Worm (Caenorhabditis elegans) whole organism, L3 larva: ENCODE measurements around the gene W03A5.6.

Experiments
- R02D3.7 ChIP-seq: fragments of 150-350 bp; optimal IDR thresholded peaks from 2 replicates; lab custom pipeline; 2014; ENCODE audit warnings: missing biosample characterization, missing genetic modification characterization
- ZK546.5 ChIP-seq: sonication (generic microtip); optimal IDR thresholded peaks from 2 replicates; lab custom pipeline; 2017; ENCODE audit warnings: missing biosample characterization, missing genetic modification characterization
- aly-2 ChIP-seq: fragments of 150-350 bp; optimal IDR thresholded peaks from 2 replicates; lab custom pipeline; 2014; ENCODE audit warnings: missing biosample characterization, missing genetic modification characterization
- ama-1 ChIP-seq: fragments of 150-350 bp; optimal IDR thresholded peaks from 2 replicates; lab custom pipeline; 2018
- ceh-16 ChIP-seq: sonication (generic microtip); optimal IDR thresholded peaks from 2 replicates; lab custom pipeline; 2017; ENCODE audit warnings: missing biosample characterization, missing genetic modification characterization
- ceh-28 ChIP-seq: fragments of 150-350 bp; optimal IDR thresholded peaks from 2 replicates; lab custom pipeline; 2014; ENCODE audit warnings: missing biosample characterization, missing genetic modification reagents, missing genetic modification characterization
- ceh-82 ChIP-seq: fragments of 150-350 bp; optimal IDR thresholded peaks from 2 replicates; lab custom pipeline; 2014; ENCODE audit warnings: missing biosample characterization, missing genetic modification characterization
- ceh-9 ChIP-seq: sonication (generic microtip); optimal IDR thresholded peaks from 2 replicates; lab custom pipeline; 2018; ENCODE audit warnings: missing biosample characterization, missing genetic modification characterization
- elt-2 ChIP-seq: sonication (generic microtip); optimal IDR thresholded peaks from 2 replicates; lab custom pipeline; 2016; ENCODE audit warnings: missing genetic modification reagents, mild to moderate bottlenecking, missing genetic modification characterization, missing compliant biosample characterization
- fkh-10 ChIP-seq: sonication (generic microtip); optimal IDR thresholded peaks from 2 replicates; lab custom pipeline; 2017; ENCODE audit warnings: missing biosample characterization, missing genetic modification reagents, missing genetic modification characterization
- fkh-2 ChIP-seq: fragments of 150-350 bp; optimal IDR thresholded peaks from 2 replicates; lab custom pipeline; 2014; ENCODE audit warnings: missing biosample characterization, missing genetic modification reagents, missing genetic modification characterization
- fos-1 ChIP-seq: fragments of 150-350 bp; optimal IDR thresholded peaks from 2 replicates; lab custom pipeline; 2014; ENCODE audit warnings: missing biosample characterization, missing genetic modification characterization
- hmg-11 ChIP-seq: sonication (generic microtip); optimal IDR thresholded peaks from 2 replicates; lab custom pipeline; 2016; ENCODE audit warnings: missing genetic modification characterization, missing compliant biosample characterization
- jun-1 ChIP-seq: fragments of 150-350 bp; optimal IDR thresholded peaks from 2 replicates; lab custom pipeline; 2014; ENCODE audit warnings: missing biosample characterization, missing genetic modification reagents, missing genetic modification characterization
- lin-39 ChIP-seq: fragments of 150-350 bp; optimal IDR thresholded peaks from 2 replicates; lab custom pipeline; 2018; ENCODE audit warnings: missing biosample characterization, missing genetic modification reagents, missing genetic modification characterization
- lsy-12 ChIP-seq: sonication (generic microtip); optimal IDR thresholded peaks from 2 replicates; lab custom pipeline; 2016; ENCODE audit warnings: mild to moderate bottlenecking, missing genetic modification characterization, missing compliant biosample characterization
- mdl-1 ChIP-seq: fragments of 150-350 bp; optimal IDR thresholded peaks from 2 replicates; lab custom pipeline; 2014; ENCODE audit warnings: missing biosample characterization, missing genetic modification characterization
- mml-1 ChIP-seq: fragments of 150-350 bp; sonication (generic microtip); optimal IDR thresholded peaks from 3 replicates; lab custom pipeline; 2014; ENCODE audit warnings: missing biosample characterization, missing genetic modification characterization
- nfya-1 ChIP-seq: sonication (generic microtip); optimal IDR thresholded peaks from 2 replicates; lab custom pipeline; 2017; ENCODE audit warnings: missing genetic modification characterization, mild to moderate bottlenecking, missing compliant biosample characterization, antibody characterized with exemption, moderate library complexity; ENCODE audit not compliant: insufficient read depth
- nhr-12 ChIP-seq: fragments of 150-350 bp; optimal IDR thresholded peaks from 2 replicates; lab custom pipeline; 2014; ENCODE audit warnings: missing biosample characterization, missing genetic modification characterization
- nhr-23 ChIP-seq: fragments of 150-350 bp; optimal IDR thresholded peaks from 2 replicates; lab custom pipeline; 2014; ENCODE audit warnings: missing biosample characterization, missing genetic modification reagents, missing genetic modification characterization
- nhr-237 ChIP-seq: fragments of 150-350 bp; optimal IDR thresholded peaks from 2 replicates; lab custom pipeline; 2014; ENCODE audit warnings: missing biosample characterization, missing genetic modification characterization
- nhr-25 ChIP-seq: sonication (generic microtip); optimal IDR thresholded peaks from 2 replicates; lab custom pipeline; 2017; ENCODE audit warnings: missing biosample characterization, missing genetic modification characterization
- nhr-43 ChIP-seq: sonication (generic microtip); optimal IDR thresholded peaks from 2 replicates; lab custom pipeline; 2016; ENCODE audit warnings: mild to moderate bottlenecking, missing genetic modification characterization, missing compliant biosample characterization; ENCODE audit not compliant: poor library complexity, severe bottlenecking
- nhr-67 ChIP-seq: fragments of 150-350 bp; optimal IDR thresholded peaks from 2 replicates; lab custom pipeline; 2014; ENCODE audit warnings: missing biosample characterization, missing genetic modification characterization
- nhr-76 ChIP-seq: fragments of 150-350 bp; sonication (generic microtip); optimal IDR thresholded peaks from 5 replicates; lab custom pipeline; 2014; ENCODE audit warnings: missing biosample characterization, missing genetic modification characterization
- nhr-77 ChIP-seq: fragments of 150-350 bp; optimal IDR thresholded peaks from 2 replicates; lab custom pipeline; 2014; ENCODE audit warnings: missing biosample characterization, missing genetic modification characterization
- pha-4 ChIP-seq: fragments of 150-350 bp; optimal IDR thresholded peaks from 2 replicates; lab custom pipeline; 2014; ENCODE audit warnings: missing biosample characterization, missing genetic modification reagents, missing genetic modification characterization
- pqm-1 ChIP-seq: fragments of 150-350 bp; optimal IDR thresholded peaks from 2 replicates; lab custom pipeline; 2017; ENCODE audit warnings: missing biosample characterization, missing genetic modification characterization, inconsistent platforms
- sea-2 ChIP-seq: fragments of 150-350 bp; sonication (generic microtip); optimal IDR thresholded peaks from 4 replicates; lab custom pipeline; 2014; ENCODE audit warnings: missing biosample characterization, missing genetic modification reagents, missing genetic modification characterization
- snpc-4 ChIP-seq: fragments of 150-350 bp; optimal IDR thresholded peaks from 2 replicates; lab custom pipeline; 2014; ENCODE audit warnings: missing biosample characterization, missing genetic modification characterization
- tbx-2 ChIP-seq: sonication (generic microtip); optimal IDR thresholded peaks from 2 replicates; lab custom pipeline; 2016; ENCODE audit warnings: mild to moderate bottlenecking, missing genetic modification characterization, missing compliant biosample characterization
- unc-39 ChIP-seq: sonication (generic microtip); optimal IDR thresholded peaks from 4 replicates; lab custom pipeline; 2017; ENCODE audit warnings: missing biosample characterization, missing genetic modification characterization
- zag-1 ChIP-seq: fragments of 150-350 bp; optimal IDR thresholded peaks from 2 replicates; lab custom pipeline; 2014; ENCODE audit warnings: missing biosample characterization, missing genetic modification characterization
- ztf-11 ChIP-seq: fragments of 150-350 bp; optimal IDR thresholded peaks from 2 replicates; lab custom pipeline; 2014; ENCODE audit warnings: missing biosample characterization, missing genetic modification characterization
- ztf-4 ChIP-seq: fragments of 150-350 bp; optimal IDR thresholded peaks from 2 replicates; lab custom pipeline; 2014; ENCODE audit warnings: missing biosample characterization, missing genetic modification characterization

The W03A5.6 gene

ce11 chrIII:5417921-5418320 is 22.5 kb downstream of the W03A5.6 start:
- TF ChIP-seq pha-4 = peak; percentile 43
- TF ChIP-seq nhr-43 (tag; lab: Kevin White, UChicago) = no peak

DNA sequence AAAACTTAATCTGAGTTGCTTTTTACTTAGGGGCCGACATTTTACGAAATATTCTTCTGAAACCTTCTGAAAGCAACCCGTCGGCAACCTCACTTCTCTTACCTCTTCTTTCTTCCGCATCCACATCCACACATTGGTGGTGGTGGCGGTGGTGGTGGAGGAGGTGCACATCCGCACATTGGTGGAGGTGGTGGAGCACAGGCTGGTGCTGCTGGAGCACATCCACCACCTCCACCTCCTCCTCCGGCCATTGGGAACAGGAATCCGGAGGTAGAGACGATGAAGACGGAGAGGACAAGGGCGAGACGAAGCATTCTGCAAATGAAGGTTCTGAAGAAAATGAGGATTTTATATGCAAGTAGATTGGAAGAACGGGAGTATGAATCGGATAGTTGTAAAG is 26.8 kb downstream of the W03A5.6 start, which contains the start of gene grl-22:
Gene grl-22, minus strand, starts transcription at position 332 of the 400 bp plus-strand sequence.
- TF ChIP-seq mdl-1 = no peak
- no peak for TF ChIP-seq sea-2
- TF ChIP-seq nhr-25 (tag; lab: Kevin White, UChicago) = no peak
- no peak for TF ChIP-seq snpc-4 (tag; lab: Kevin White, UChicago)
- no peak for TF ChIP-seq mml-1 (tag; lab: Kevin White, UChicago)
- no peak for TF ChIP-seq ceh-82 (tag; lab: Kevin White, UChicago)
- no peak for TF ChIP-seq lin-39
- no peak for TF ChIP-seq aly-2
- no peak for TF ChIP-seq ztf-11 (tag; lab: Kevin White, UChicago)
- no peak for TF ChIP-seq fos-1 (tag; lab: Kevin White, UChicago)
- TF ChIP-seq ceh-9 (tag; lab: Kevin White, UChicago) = no peak
- no peak for TF ChIP-seq ceh-16
- TF ChIP-seq nhr-67 (tag; lab: Kevin White, UChicago) = no peak
- no peak for TF ChIP-seq hmg-11 (tag; lab: Kevin White, UChicago)
- TF ChIP-seq elt-2 (tag; lab: Kevin White, UChicago) = no peak
- TF ChIP-seq nhr-237 = no peak
- TF ChIP-seq tbx-2 (tag; lab: Kevin White, UChicago) = no peak
- TF ChIP-seq nhr-77 (tag; lab: Kevin White, UChicago) = no peak
- TF ChIP-seq nhr-12 (tag; lab: Kevin White, UChicago) = no peak
- no peak for TF ChIP-seq nfya-1 (tag; lab: Kevin White, UChicago)

DNA sequence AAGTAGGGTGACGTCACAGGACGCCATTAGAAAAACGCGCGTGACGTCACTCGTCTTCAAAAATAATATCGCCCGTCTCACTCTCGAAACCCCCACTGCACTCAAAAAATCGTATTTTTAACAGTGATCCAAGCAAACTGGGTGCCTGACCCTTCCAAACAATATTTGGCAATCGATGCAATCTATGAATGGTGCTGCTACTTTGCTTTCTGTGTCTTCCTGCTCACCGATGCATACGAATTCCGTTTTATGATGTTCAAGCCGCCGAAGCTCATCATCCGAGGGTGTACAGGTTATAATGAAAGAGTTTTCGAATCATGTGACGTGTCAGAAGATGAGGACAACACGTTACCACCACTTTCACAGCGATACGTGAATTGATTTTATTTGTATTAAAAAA is 32.9 kb downstream of the W03A5.6 start, which contains the start of gene W03A5.1:
Gene W03A5.1, plus strand, starts transcription at position 301 of the 400 bp plus-strand sequence.
- TF ChIP-seq mml-1 (tag; lab: Kevin White, UChicago) = no peak
- TF ChIP-seq tbx-2 (tag; lab: Kevin White, UChicago) = no peak
- no peak for TF ChIP-seq nfya-1 (tag; lab: Kevin White, UChicago)
- no peak for TF ChIP-seq ZK546.5 (tag; lab: Kevin White, UChicago)
- TF ChIP-seq ama-1 = no peak
- no peak for TF ChIP-seq ceh-28 (tag; lab: Kevin White, UChicago)
- TF ChIP-seq lin-39 = no peak
- no peak for TF ChIP-seq aly-2
- TF ChIP-seq elt-2 (tag; lab: Kevin White, UChicago) = no peak
- no peak for TF ChIP-seq nhr-23 (tag; lab: Kevin White, UChicago)
- TF ChIP-seq ceh-82 (tag; lab: Kevin White, UChicago) = no peak
- TF ChIP-seq ztf-4 (tag; lab: Kevin White, UChicago) = no peak
- no peak for TF ChIP-seq pqm-1 (tag; lab: Kevin White, UChicago)
- TF ChIP-seq pha-4 = no peak
- TF ChIP-seq mdl-1 = no peak
- no peak for TF ChIP-seq nhr-237
- TF ChIP-seq ztf-11 (tag; lab: Kevin White, UChicago) = no peak
- no peak for TF ChIP-seq nhr-77 (tag; lab: Kevin White, UChicago)
- no peak for TF ChIP-seq nhr-25 (tag; lab: Kevin White, UChicago)
- TF ChIP-seq, all 47 proteins: peak for 0

ce11 chrIII:5407060-5407459 is 33.4 kb downstream of the W03A5.6 start:
- no peak for TF ChIP-seq ZK546.5 (tag; lab: Kevin White, UChicago)
- TF ChIP-seq nhr-76 = no peak
- no peak for TF ChIP-seq R02D3.7
- TF ChIP-seq fkh-2 (tag; lab: Kevin White, UChicago) = no peak
- no peak for TF ChIP-seq zag-1 (tag; lab: Kevin White, UChicago)
- TF ChIP-seq jun-1 (tag; lab: Kevin White, UChicago) = no peak
- TF ChIP-seq fkh-10 (GFP tag; lab: Kevin White, UChicago) = no peak
- no peak for TF ChIP-seq nhr-77 (tag; lab: Kevin White, UChicago)
- TF ChIP-seq nhr-237 = no peak
- TF ChIP-seq nhr-23 (tag; lab: Kevin White, UChicago) = no peak
- no peak for TF ChIP-seq lsy-12 (tag; lab: Kevin White, UChicago)
- TF ChIP-seq pqm-1 (tag; lab: Kevin White, UChicago) = no peak
- no peak for TF ChIP-seq unc-39 (tag; lab: Kevin White, UChicago)
- TF ChIP-seq ceh-28 (tag; lab: Kevin White, UChicago) = no peak
